Fruit fly (Drosophila melanogaster) whole organism: ENCODE measurements around the gene Nf1.

ENCODE experiments used
- pan ChIP-seq: fragments of >200 bp; optimal IDR thresholded peaks from 2 replicates; lab custom pipeline; 2017
- usp ChIP-seq: fragments of >200 bp; optimal IDR thresholded peaks from 2 replicates; lab custom pipeline; 2017; ENCODE audit warnings: missing biosample characterization, missing genetic modification characterization, mixed read lengths

- TF ChIP-seq usp (GFP tag; lab: Kevin White, UChicago) = no peak
- no peak for TF ChIP-seq pan (lab: Kevin White, UChicago)
Observed at dm6 chr3R:26000720-26001682, 18.2 kb downstream of the Nf1 start.
